Worm (Caenorhabditis elegans) whole organism, late embryonic: Measurements from ENCODE around the gene Y54G2A.77.

ENCODE experiments used
- F13H6.1 ChIP-seq: sonication (generic microtip); optimal IDR thresholded peaks from 2 replicates; lab custom pipeline; 2016; ENCODE audit warnings: missing genetic modification characterization, missing compliant biosample characterization
- ama-1 ChIP-seq: fragments of 150-350 bp; optimal IDR thresholded peaks from 2 replicates; lab custom pipeline; 2014
- ceh-22 ChIP-seq: sonication (generic microtip); optimal IDR thresholded peaks from 2 replicates; lab custom pipeline; 2017; ENCODE audit warnings: missing biosample characterization, missing genetic modification characterization
- ceh-45 ChIP-seq: fragments of 200-800 bp; sonication (Bioruptor generic); IDR thresholded peaks from 2 replicates; pipeline ENCODE4 v1.3.6; 2022; ENCODE audit warnings: missing genetic modification reagents, missing genetic modification characterization, missing compliant biosample characterization
- nfya-1 ChIP-seq: sonication (generic microtip); optimal IDR thresholded peaks from 2 replicates; lab custom pipeline; 2017; ENCODE audit warnings: missing genetic modification characterization, mild to moderate bottlenecking, missing compliant biosample characterization, antibody characterized with exemption, moderate library complexity
- nhr-11 ChIP-seq: fragments of 150-350 bp; optimal IDR thresholded peaks from 2 replicates; lab custom pipeline; 2014; ENCODE audit warnings: missing biosample characterization, missing genetic modification characterization
- tbx-2 ChIP-seq: sonication (generic microtip); optimal IDR thresholded peaks from 2 replicates; lab custom pipeline; 2016; ENCODE audit warnings: missing genetic modification characterization, missing compliant biosample characterization

DNA sequence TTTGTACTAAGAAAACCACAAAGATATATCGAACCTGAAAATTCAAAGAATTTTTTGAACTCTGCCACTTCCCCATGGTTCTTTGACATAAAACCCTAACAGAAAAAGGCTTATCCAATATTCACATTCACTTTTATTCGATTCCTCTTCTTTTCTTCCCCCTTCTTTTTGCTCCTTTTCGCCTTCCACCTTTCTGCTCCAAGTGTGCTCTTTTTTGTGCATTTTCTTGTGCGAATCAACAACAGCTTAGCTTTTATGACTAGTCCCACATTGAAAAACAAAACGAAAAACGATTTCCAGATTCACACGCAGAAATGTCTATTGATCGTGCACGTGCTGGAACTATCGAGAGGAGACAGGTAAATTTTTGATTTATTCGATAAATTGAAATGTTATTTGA is 10.9 kb upstream of the Y54G2A.77 start, which contains the start of gene Y54G2A.41:
- TF ChIP-seq ceh-45 (GFP tag; lab: Robert Waterston, UW) = no peak
- TF ChIP-seq nhr-11 (tag; lab: Kevin White, UChicago) = no peak
- no peak for TF ChIP-seq nfya-1
- no peak for TF ChIP-seq F13H6.1 (tag; lab: Kevin White, UChicago)
- no peak for TF ChIP-seq ceh-22 (tag; lab: Kevin White, UChicago)
- no peak for TF ChIP-seq ama-1
- TF ChIP-seq tbx-2 (tag; lab: Kevin White, UChicago) = no peak
